Worm (Caenorhabditis elegans): ENCODE data around the gene tag-343.

ce11 chrX:16698074-16698473 lies 23.5 kb upstream of the tag-343 start:
- no peak for TF ChIP-seq lin-14 (GFP tag; optimal IDR thresholded peaks at IDR 0.05)
- TF ChIP-seq nhr-28 (tag; optimal IDR thresholded peaks at IDR 0.05): no peak
- TF ChIP-seq lsy-2 (tag; optimal IDR thresholded peaks at IDR 0.05): no peak

All from whole organism, L1 larva.